Fruit fly (Drosophila melanogaster) whole organism, adult: ENCODE measurements around the gene org-1.

ENCODE experiments used
- CG11617 ChIP-seq: fragments of 200-800 bp; sonication (Bioruptor generic); optimal IDR thresholded peaks from 2 replicates; lab custom pipeline; 2017; ENCODE audit warnings: mild to moderate bottlenecking, missing biosample characterization, missing genetic modification reagents, missing genetic modification characterization
- CG12768 ChIP-seq: fragments of 200-800 bp; sonication (Bioruptor generic); optimal IDR thresholded peaks from 2 replicates; lab custom pipeline; 2017; ENCODE audit warnings: missing biosample characterization, missing genetic modification characterization, mild to moderate bottlenecking, moderate library complexity, missing genetic modification reagents
- CG14711 ChIP-seq: fragments of 200-800 bp; sonication (Bioruptor generic); optimal IDR thresholded peaks from 2 replicates; lab custom pipeline; 2018; ENCODE audit warnings: missing biosample characterization, mild to moderate bottlenecking, missing genetic modification characterization, moderate library complexity
- CG1620 ChIP-seq: fragments of 200-800 bp; sonication (Bioruptor generic); optimal IDR thresholded peaks from 2 replicates; lab custom pipeline; 2016; ENCODE audit warnings: missing biosample characterization, missing genetic modification characterization
- CG33017 ChIP-seq: fragments of 200-800 bp; sonication (Bioruptor generic); optimal IDR thresholded peaks from 2 replicates; lab custom pipeline; 2018; ENCODE audit warnings: missing biosample characterization, mild to moderate bottlenecking, missing genetic modification characterization, moderate library complexity
- CG5204 ChIP-seq: fragments of 200-800 bp; sonication (Bioruptor generic); optimal IDR thresholded peaks from 2 replicates; lab custom pipeline; 2016; ENCODE audit warnings: missing biosample characterization, missing genetic modification characterization
- CG7045 ChIP-seq: fragments of 200-800 bp; sonication (Bioruptor generic); optimal IDR thresholded peaks from 2 replicates; lab custom pipeline; 2017; ENCODE audit warnings: missing biosample characterization, mild to moderate bottlenecking, missing genetic modification characterization
- CG7101 ChIP-seq: fragments of 200-800 bp; sonication (Bioruptor generic); optimal IDR thresholded peaks from 2 replicates; lab custom pipeline; 2018; ENCODE audit warnings: missing biosample characterization, mild to moderate bottlenecking, missing genetic modification characterization, moderate library complexity
- Clk ChIP-seq: fragments of 200-800 bp; sonication (Bioruptor generic); optimal IDR thresholded peaks from 2 replicates; lab custom pipeline; 2017; ENCODE audit warnings: missing biosample characterization, missing genetic modification characterization
- Crg-1 ChIP-seq: fragments of 200-800 bp; sonication (Bioruptor generic); optimal IDR thresholded peaks from 2 replicates; lab custom pipeline; 2016; ENCODE audit warnings: missing biosample characterization, missing genetic modification characterization
- Hr96 ChIP-seq: fragments of 200-800 bp; sonication (Bioruptor generic); optimal IDR thresholded peaks from 2 replicates; lab custom pipeline; 2016; ENCODE audit warnings: missing biosample characterization, missing genetic modification characterization
- Mnt ChIP-seq: fragments of 200-800 bp; sonication (Bioruptor generic); optimal IDR thresholded peaks from 2 replicates; lab custom pipeline; 2016; ENCODE audit warnings: missing biosample characterization, mild to moderate bottlenecking, missing genetic modification characterization
- bab1 ChIP-seq: fragments of 200-800 bp; sonication (Bioruptor generic); optimal IDR thresholded peaks from 3 replicates; lab custom pipeline; 2019; ENCODE audit warnings: missing biosample characterization, mild to moderate bottlenecking, missing genetic modification characterization, moderate library complexity
- cic ChIP-seq: fragments of 200-800 bp; sonication (Bioruptor generic); optimal IDR thresholded peaks from 2 replicates; lab custom pipeline; 2017; ENCODE audit warnings: missing biosample characterization, mild to moderate bottlenecking, missing genetic modification characterization, moderate library complexity
- cnc ChIP-seq, 2 experiments: fragments of >200 bp; optimal IDR thresholded peaks; 2 replicates each; lab custom pipeline; 2017
- kay ChIP-seq: fragments of 200-800 bp; sonication (Bioruptor generic); peaks from one replicate; lab custom pipeline; 2016; ENCODE audit warnings: missing biosample characterization, missing genetic modification characterization, borderline replicate concordance
- ovo ChIP-seq: fragments of 200-800 bp; sonication (Bioruptor generic); optimal IDR thresholded peaks from 2 replicates; lab custom pipeline; 2016; ENCODE audit warnings: missing biosample characterization, missing genetic modification characterization
- pad ChIP-seq: fragments of 200-800 bp; sonication (Bioruptor generic); optimal IDR thresholded peaks from 3 replicates; lab custom pipeline; 2017; ENCODE audit warnings: missing biosample characterization, missing genetic modification characterization, mild to moderate bottlenecking, moderate library complexity, missing genetic modification reagents
- tj ChIP-seq: fragments of 200-800 bp; sonication (Bioruptor generic); optimal IDR thresholded peaks from 3 replicates; lab custom pipeline; 2017; ENCODE audit warnings: missing biosample characterization, mild to moderate bottlenecking, missing genetic modification characterization, moderate library complexity
- toe ChIP-seq: fragments of 200-800 bp; sonication (Bioruptor generic); optimal IDR thresholded peaks from 2 replicates; lab custom pipeline; 2016; ENCODE audit warnings: missing biosample characterization, missing genetic modification characterization

The org-1 gene

dm6 chrX:8410349-8411240 is 44.3 kb downstream of the org-1 start:
- no peak for TF ChIP-seq Crg-1 (GFP tag; lab: Kevin White, UChicago)
- TF ChIP-seq Clk (GFP tag; lab: Kevin White, UChicago), result no peak
- no peak for TF ChIP-seq CG5204 (GFP tag; lab: Kevin White, UChicago)
- peak; percentile 97 for TF ChIP-seq kay (GFP tag; lab: Kevin White, UChicago)
- TF ChIP-seq CG14711 (tag; lab: Kevin White, UChicago), result no peak
- peak; percentile 29 for TF ChIP-seq Hr96
- no peak for TF ChIP-seq CG7045 (GFP tag; lab: Kevin White, UChicago)
- no peak for TF ChIP-seq Mnt (GFP tag; lab: Kevin White, UChicago)
- TF ChIP-seq CG7101, result no peak
- TF ChIP-seq cnc (optimal IDR thresholded peaks at IDR 0.05; lab: Kevin White, UChicago), result no peak
- no peak for TF ChIP-seq CG11617
- TF ChIP-seq CG1620 (GFP tag; lab: Kevin White, UChicago), result no peak
- no peak for TF ChIP-seq toe (GFP tag; lab: Kevin White, UChicago)
- no peak for TF ChIP-seq ovo
- TF ChIP-seq cic (GFP tag; lab: Kevin White, UChicago), result no peak
- TF ChIP-seq CG12768 (GFP tag; lab: Kevin White, UChicago), result no peak
- TF ChIP-seq tj (GFP tag; lab: Kevin White, UChicago), result no peak
- TF ChIP-seq CG33017, result no peak
- TF ChIP-seq bab1 (GFP tag; lab: Kevin White, UChicago), result peak; percentile 65
- no peak for TF ChIP-seq pad (GFP tag; lab: Kevin White, UChicago)

DNA sequence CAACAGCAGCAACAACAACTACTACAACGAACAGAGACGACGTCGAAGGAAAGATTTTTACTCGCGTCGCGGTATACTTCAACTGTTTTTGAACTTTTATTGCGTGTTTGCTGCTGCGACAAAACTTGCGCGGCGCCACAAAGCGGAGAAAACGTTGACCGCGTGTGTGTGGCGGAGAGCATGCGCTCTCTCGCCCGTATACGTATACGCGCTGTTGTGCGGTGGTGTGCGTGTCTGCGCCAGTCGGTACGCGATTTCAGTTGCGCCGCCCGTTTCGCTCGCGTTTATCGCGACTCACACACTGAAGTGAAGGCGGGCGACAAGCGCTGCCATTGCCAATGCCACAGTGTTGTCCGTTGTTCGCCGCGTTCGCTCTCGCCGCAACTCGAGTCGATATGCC is 45.1 kb downstream of the org-1 start:
- peak; percentile 92 for TF ChIP-seq CG12768 (GFP tag; lab: Kevin White, UChicago)
- TF ChIP-seq CG1620 (GFP tag; lab: Kevin White, UChicago), result peak; percentile 70
- TF ChIP-seq cic (GFP tag; lab: Kevin White, UChicago), result peak; percentile 98
- TF ChIP-seq CG7045 (GFP tag; lab: Kevin White, UChicago), result peak; percentile 73
- TF ChIP-seq bab1 (GFP tag; lab: Kevin White, UChicago), result peak; percentile 100
- TF ChIP-seq tj (GFP tag; lab: Kevin White, UChicago), result peak; percentile 93
- TF ChIP-seq CG5204 (GFP tag; lab: Kevin White, UChicago), result peak; percentile 78
- TF ChIP-seq Mnt (GFP tag; lab: Kevin White, UChicago), result peak; percentile 93
- TF ChIP-seq Clk (GFP tag; lab: Kevin White, UChicago), result peak; percentile 93
- TF ChIP-seq CG11617, result peak; percentile 84
- TF ChIP-seq Crg-1 (GFP tag; lab: Kevin White, UChicago), result peak; percentile 40
- TF ChIP-seq CG14711 (tag; lab: Kevin White, UChicago), result peak; percentile 78
- peak; percentile 94 for TF ChIP-seq Hr96
- no peak for TF ChIP-seq cnc (optimal IDR thresholded peaks at IDR 0.05; lab: Kevin White, UChicago)
- peak; percentile 93 for TF ChIP-seq toe (GFP tag; lab: Kevin White, UChicago)
- TF ChIP-seq CG33017, result peak; percentile 84
- peak; percentile 85 for TF ChIP-seq pad (GFP tag; lab: Kevin White, UChicago)
- peak; percentile 87 for TF ChIP-seq CG7101
- TF ChIP-seq kay (GFP tag; lab: Kevin White, UChicago), result peak; percentile 99
- peak; percentile 100 for TF ChIP-seq ovo

dm6 chrX:8408971-8409455 is 45.9 kb downstream of the org-1 start, which contains the start of gene Trf2:
Trf2 (plus strand) TSS chrX:8409272.
- TF ChIP-seq Crg-1 (GFP tag; lab: Kevin White, UChicago) (peak; percentile 64), CG14711 (tag; lab: Kevin White, UChicago) (no peak), Mnt (GFP tag; lab: Kevin White, UChicago) (peak; percentile 50), bab1 (GFP tag; lab: Kevin White, UChicago) (peak; percentile 46), CG12768 (GFP tag; lab: Kevin White, UChicago) (no peak), CG7101 (peak; percentile 52), CG1620 (GFP tag; lab: Kevin White, UChicago) (peak; percentile 36)

DNA sequence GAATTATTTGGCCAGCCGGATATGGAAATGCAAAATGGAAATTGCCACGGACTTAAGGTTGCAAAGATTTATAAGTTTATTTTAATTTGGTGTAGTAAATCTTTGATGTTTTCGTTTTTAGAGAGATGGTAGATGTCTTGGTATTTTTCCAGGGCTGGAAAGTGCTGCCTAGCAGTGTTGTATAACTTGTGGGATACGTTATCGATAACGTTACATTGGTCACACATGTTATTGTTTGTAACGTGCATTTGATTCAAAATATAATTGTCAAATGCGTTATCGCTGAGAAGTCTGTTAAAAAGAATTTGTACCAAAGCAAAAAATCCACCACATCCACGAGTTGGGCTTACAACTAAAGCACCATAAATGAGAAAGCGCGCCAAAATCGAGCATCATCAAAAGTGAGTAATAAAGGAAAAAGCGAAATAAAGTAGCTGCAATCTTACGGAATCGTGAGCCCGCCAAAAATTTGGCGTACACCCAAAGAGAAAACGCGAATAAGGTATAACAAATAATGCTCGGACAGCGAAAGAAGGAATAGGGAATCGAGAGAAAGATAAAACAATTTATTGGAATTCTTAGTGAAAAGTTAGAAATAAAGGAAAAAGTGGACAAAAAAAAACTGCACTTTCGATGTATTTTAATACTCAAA is 47.6 kb downstream of the org-1 start, which contains the start of gene PIG-T:
PIG-T (minus strand) TSS at position 140 of the 652 bp plus-strand sequence.
- peak; percentile 59 for TF ChIP-seq CG7101
- TF ChIP-seq toe (GFP tag; lab: Kevin White, UChicago), result no peak
- no peak for TF ChIP-seq cic (GFP tag; lab: Kevin White, UChicago)
- TF ChIP-seq pad (GFP tag; lab: Kevin White, UChicago), result peak; percentile 44
- TF ChIP-seq CG1620 (GFP tag; lab: Kevin White, UChicago), result peak; percentile 14
- peak; percentile 82 for TF ChIP-seq Mnt (GFP tag; lab: Kevin White, UChicago)
- TF ChIP-seq Crg-1 (GFP tag; lab: Kevin White, UChicago), result peak; percentile 26

- TF ChIP-seq tj (GFP tag; lab: Kevin White, UChicago), result no peak
Measured at dm6 chrX:8399019-8399623, 55.7 kb downstream of the org-1 start.
